Worm (Caenorhabditis elegans) whole organism, L2 larva: ENCODE data around the gene ZK154.6.

Experiments used
- aly-2 ChIP-seq: fragments of 150-350 bp; optimal IDR thresholded peaks from 2 replicates; lab custom pipeline; 2014; ENCODE audit warnings: missing biosample characterization, missing genetic modification characterization
- nhr-237 ChIP-seq: fragments of 150-350 bp; optimal IDR thresholded peaks from 2 replicates; lab custom pipeline; 2014; ENCODE audit warnings: missing biosample characterization, missing genetic modification characterization
- unc-39 ChIP-seq: fragments of 150-350 bp; optimal IDR thresholded peaks from 2 replicates; lab custom pipeline; 2014; ENCODE audit warnings: missing biosample characterization, missing genetic modification characterization

DNA sequence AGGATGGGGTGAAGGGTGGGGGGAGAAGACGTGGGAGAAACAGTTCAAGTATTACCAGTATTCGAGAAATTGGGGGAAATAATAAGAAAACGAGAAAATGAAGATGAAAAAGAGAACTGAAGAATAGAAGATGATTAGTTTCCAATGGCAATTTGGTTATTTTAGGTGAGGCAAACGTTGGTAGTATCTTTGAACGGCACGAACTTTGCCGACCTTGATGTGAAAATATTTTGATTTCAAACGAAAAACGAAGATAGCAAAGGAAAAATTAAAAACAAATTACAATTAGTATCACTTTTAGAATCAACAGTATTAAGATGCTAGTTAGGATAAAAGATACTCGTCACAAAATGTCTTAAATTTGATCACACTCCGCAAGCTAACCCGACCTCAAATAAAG is 40.8 kb upstream of the ZK154.6 start, which contains the start of gene sul-3:
- TF ChIP-seq nhr-237 (tag; lab: Kevin White, UChicago) (no peak), unc-39 (tag; lab: Kevin White, UChicago) (no peak), aly-2 (no peak)
